Worm (Caenorhabditis elegans) whole organism, L4/young adult: ENCODE results near the gene srh-276.

Source experiments
- dao-5 ChIP-seq: sonication (generic microtip); optimal IDR thresholded peaks from 2 replicates; lab custom pipeline; 2016; ENCODE audit warnings: missing genotype, missing genetic modification characterization, moderate library complexity, missing compliant biosample characterization
- him-1 ChIP-seq: sonication (generic microtip); optimal IDR thresholded peaks from 2 replicates; lab custom pipeline; 2016; ENCODE audit warnings: missing genotype, missing genetic modification reagents, missing genetic modification characterization, missing compliant biosample characterization

- no peak for TF ChIP-seq dao-5 (tag; lab: Kevin White, UChicago)
- no peak for TF ChIP-seq him-1 (tag; lab: Kevin White, UChicago)
Observed at ce11 chrV:15571006-15571526, 41.9 kb downstream of the srh-276 start, which contains the start of gene fbxa-95.
